Worm (Caenorhabditis elegans): ENCODE data around the gene gba-1.

DNA sequence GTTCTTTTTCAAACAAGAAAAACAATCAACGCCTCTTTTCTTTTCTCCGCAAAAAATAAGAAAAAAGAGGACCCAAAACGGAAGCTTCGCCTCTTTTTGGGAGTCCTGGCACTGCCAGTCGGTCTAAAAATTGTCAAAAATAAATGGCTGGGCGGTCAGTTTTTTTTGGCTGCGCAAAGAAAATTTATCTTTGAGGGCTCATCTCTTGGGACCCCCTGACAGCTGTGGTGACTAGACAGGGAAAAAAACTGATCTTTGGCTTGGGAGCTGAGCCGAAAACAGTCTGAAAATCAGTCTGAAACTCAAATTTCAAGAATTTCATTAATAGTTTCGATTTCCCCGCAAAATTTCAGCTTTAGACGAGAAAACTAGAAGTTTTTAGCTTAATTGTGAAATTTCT, 14.0 kb downstream of the gba-1 start:
- TF ChIP-seq med-1 (GFP tag; optimal IDR thresholded peaks at IDR 0.05; ENCODE audit: insufficient read depth) (no peak), flt-1 (GFP tag; IDR thresholded peaks at IDR 0.05) (no peak), T22C8.4 (GFP tag; IDR thresholded peaks at IDR 0.05) (no peak)
